Worm (Caenorhabditis elegans) whole organism, late embryonic: ENCODE data around the gene T28A11.19.

ENCODE experiments used
- T23F11.4 ChIP-seq: fragments of 200-800 bp; sonication (Bioruptor generic); optimal IDR thresholded peaks from 2 replicates; lab custom pipeline; 2018; ENCODE audit warnings: mild to moderate bottlenecking, missing genetic modification characterization, missing compliant biosample characterization
- ama-1 ChIP-seq: fragments of 150-350 bp; optimal IDR thresholded peaks from 2 replicates; lab custom pipeline; 2014
- ceh-14 ChIP-seq: sonication (generic microtip); optimal IDR thresholded peaks from 2 replicates; lab custom pipeline; 2016; ENCODE audit warnings: missing genotype, missing genetic modification characterization, missing compliant biosample characterization
- che-1 ChIP-seq: sonication (generic microtip); optimal IDR thresholded peaks from 2 replicates; lab custom pipeline; 2016; ENCODE audit warnings: mild to moderate bottlenecking, missing genetic modification characterization, missing compliant biosample characterization
- elt-2 ChIP-seq: sonication (generic microtip); optimal IDR thresholded peaks from 2 replicates; lab custom pipeline; 2016; ENCODE audit warnings: missing genetic modification reagents, missing genetic modification characterization, missing compliant biosample characterization
- nfya-1 ChIP-seq: sonication (generic microtip); optimal IDR thresholded peaks from 2 replicates; lab custom pipeline; 2017; ENCODE audit warnings: missing genetic modification characterization, mild to moderate bottlenecking, missing compliant biosample characterization, antibody characterized with exemption, moderate library complexity
- nhr-11 ChIP-seq: fragments of 150-350 bp; optimal IDR thresholded peaks from 2 replicates; lab custom pipeline; 2014; ENCODE audit warnings: missing biosample characterization, missing genetic modification characterization
- pag-3 ChIP-seq: sonication (generic microtip); optimal IDR thresholded peaks from 2 replicates; lab custom pipeline; 2016; ENCODE audit warnings: missing compliant biosample characterization, missing genetic modification characterization, borderline replicate concordance
- pax-1 ChIP-seq: fragments of 150-350 bp; optimal IDR thresholded peaks from 2 replicates; lab custom pipeline; 2014; ENCODE audit warnings: missing biosample characterization, missing genetic modification characterization
- pqm-1 ChIP-seq: sonication (generic microtip); optimal IDR thresholded peaks from 2 replicates; lab custom pipeline; 2016; ENCODE audit warnings: missing genetic modification characterization, missing compliant biosample characterization
- ztf-16 ChIP-seq: sonication (generic microtip); optimal IDR thresholded peaks from 2 replicates; lab custom pipeline; 2017; ENCODE audit warnings: missing genetic modification characterization, missing compliant biosample characterization

DNA sequence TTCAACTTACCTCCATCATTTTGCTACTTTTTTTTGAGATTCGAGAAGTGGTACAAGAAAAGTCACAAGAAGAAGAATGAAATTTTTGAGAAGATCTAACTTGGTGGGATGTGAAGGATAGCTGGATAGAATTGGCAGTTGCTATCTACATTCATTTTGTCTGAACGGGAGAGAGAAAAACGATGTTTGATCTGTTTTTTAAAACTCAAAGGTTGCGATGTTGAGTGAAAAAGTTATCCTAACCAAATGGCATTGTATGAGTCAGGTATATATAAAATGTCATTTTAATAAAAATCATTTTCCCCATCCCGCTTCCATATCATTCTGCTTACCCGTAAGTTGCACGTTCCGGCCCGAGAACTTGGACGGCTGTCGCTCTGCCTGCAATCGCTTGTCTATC, 20.0 kb upstream of the T28A11.19 start, which contains the start of gene F35F10.6:
- no peak for TF ChIP-seq ztf-16
- no peak for TF ChIP-seq ceh-14 (tag; lab: Kevin White, UChicago)
- TF ChIP-seq nfya-1 (tag; lab: Kevin White, UChicago): no peak
- no peak for TF ChIP-seq elt-2 (tag; lab: Kevin White, UChicago)
- no peak for TF ChIP-seq nhr-11
- TF ChIP-seq T23F11.4 (GFP tag; lab: Kevin White, UChicago): no peak
- TF ChIP-seq ama-1 (lab: Kevin White, UChicago): no peak
- no peak for TF ChIP-seq pax-1 (tag; lab: Kevin White, UChicago)
- TF ChIP-seq che-1 (tag; lab: Kevin White, UChicago): no peak
- TF ChIP-seq pag-3 (tag; lab: Kevin White, UChicago): no peak
- TF ChIP-seq pqm-1 (tag; lab: Kevin White, UChicago): no peak
